Fruit fly (Drosophila melanogaster) whole organism, embryonic: ENCODE data around the gene Indy.
A peak's percentile ranks its signal among the peaks of the same experiment; 100 is the strongest.

Experiments
- Aef1 ChIP-seq: fragments of 200-800 bp; sonication (Bioruptor generic); IDR thresholded peaks from 3 replicates; pipeline ENCODE4 v1.3.6; 2022; ENCODE audit warnings: missing biosample characterization, missing genetic modification characterization
- B-H1 ChIP-seq: fragments of 200-800 bp; sonication (Bioruptor generic); IDR thresholded peaks from 3 replicates; pipeline ENCODE4 v1.3.6; 2022; ENCODE audit warnings: missing biosample characterization, missing genetic modification characterization
- BtbVII ChIP-seq: fragments of 200-800 bp; sonication (Bioruptor generic); optimal IDR thresholded peaks from 3 replicates; lab custom pipeline; 2017; ENCODE audit warnings: missing biosample characterization, mild to moderate bottlenecking, missing genetic modification characterization
- CG10274 ChIP-seq: fragments of 200-800 bp; sonication (Bioruptor generic); optimal IDR thresholded peaks from 3 replicates; lab custom pipeline; 2017; ENCODE audit warnings: missing biosample characterization, mild to moderate bottlenecking, missing genetic modification characterization
- CG10654 ChIP-seq: fragments of 200-800 bp; sonication (Bioruptor generic); optimal IDR thresholded peaks from 2 replicates; lab custom pipeline; 2016; ENCODE audit warnings: missing biosample characterization, missing genetic modification characterization
- CG1233 ChIP-seq: fragments of 200-800 bp; sonication (Bioruptor generic); optimal IDR thresholded peaks from 4 replicates; lab custom pipeline; 2018; ENCODE audit warnings: missing biosample characterization, mild to moderate bottlenecking, missing genetic modification characterization
- CG13424 ChIP-seq: fragments of 200-800 bp; sonication (Bioruptor generic); optimal IDR thresholded peaks from 2 replicates; lab custom pipeline; 2019; ENCODE audit warnings: missing biosample characterization, mild to moderate bottlenecking, missing genetic modification characterization, moderate library complexity
- CG17568 ChIP-seq: fragments of 200-800 bp; sonication (Bioruptor generic); optimal IDR thresholded peaks from 2 replicates; lab custom pipeline; 2018; ENCODE audit warnings: missing biosample characterization, mild to moderate bottlenecking, missing genetic modification characterization, moderate library complexity
- CG2678 ChIP-seq: fragments of 200-800 bp; sonication (Bioruptor generic); optimal IDR thresholded peaks from 3 replicates; lab custom pipeline; 2019; ENCODE audit warnings: missing biosample characterization, mild to moderate bottlenecking, missing genetic modification characterization, moderate library complexity
- CG30403 ChIP-seq: fragments of 200-800 bp; sonication (Bioruptor generic); optimal IDR thresholded peaks from 3 replicates; lab custom pipeline; 2016; ENCODE audit warnings: missing biosample characterization, missing genetic modification characterization
- CG30431 ChIP-seq: fragments of 200-800 bp; sonication (Bioruptor generic); optimal IDR thresholded peaks from 2 replicates; lab custom pipeline; 2017; ENCODE audit warnings: missing biosample characterization, missing genetic modification characterization
- CG31224 ChIP-seq: fragments of 200-800 bp; sonication (Bioruptor generic); IDR thresholded peaks from 2 replicates; pipeline ENCODE4 v1.3.6; 2022; ENCODE audit warnings: missing biosample characterization, missing genetic modification characterization
- CG32532 ChIP-seq: fragments of 200-800 bp; sonication (Bioruptor generic); IDR thresholded peaks from 2 replicates; pipeline ENCODE4 v1.3.6; 2022; ENCODE audit warnings: missing biosample characterization, missing genetic modification characterization
- CG3407 ChIP-seq: fragments of 200-800 bp; sonication (Bioruptor generic); optimal IDR thresholded peaks from 2 replicates; lab custom pipeline; 2018; ENCODE audit warnings: missing biosample characterization, mild to moderate bottlenecking, missing genetic modification characterization
- CG6813 ChIP-seq: fragments of 200-800 bp; sonication (Bioruptor generic); optimal IDR thresholded peaks from 2 replicates; lab custom pipeline; 2017; ENCODE audit warnings: missing biosample characterization, missing genetic modification characterization, mild to moderate bottlenecking, moderate library complexity, missing genetic modification reagents
- CG8359 ChIP-seq: fragments of 200-800 bp; sonication (Bioruptor generic); optimal IDR thresholded peaks from 2 replicates; lab custom pipeline; 2017; ENCODE audit warnings: missing biosample characterization, mild to moderate bottlenecking, missing genetic modification characterization, borderline replicate concordance
- Camta ChIP-seq: fragments of 200-800 bp; sonication (Bioruptor generic); optimal IDR thresholded peaks from 2 replicates; lab custom pipeline; 2016; ENCODE audit warnings: missing biosample characterization, missing genetic modification characterization
- CrebB ChIP-seq: fragments of 200-800 bp; sonication (Bioruptor generic); optimal IDR thresholded peaks from 3 replicates; lab custom pipeline; 2018; ENCODE audit warnings: missing biosample characterization, mild to moderate bottlenecking, missing genetic modification characterization
- Dbx ChIP-seq: fragments of 200-800 bp; sonication (Bioruptor generic); IDR thresholded peaks from 3 replicates; pipeline ENCODE4 v1.3.6; 2022; ENCODE audit warnings: missing biosample characterization, missing genetic modification characterization
- Deaf1 ChIP-seq: fragments of 200-800 bp; optimal IDR thresholded peaks from 3 replicates; lab custom pipeline; 2019; ENCODE audit warnings: missing biosample characterization, mild to moderate bottlenecking, missing genetic modification characterization, moderate library complexity
- Fer1 ChIP-seq: fragments of 200-800 bp; sonication (Bioruptor generic); optimal IDR thresholded peaks from 2 replicates; lab custom pipeline; 2017; ENCODE audit warnings: missing biosample characterization, mild to moderate bottlenecking, missing genetic modification characterization
- H2.0 ChIP-seq: fragments of 200-800 bp; sonication (Bioruptor generic); IDR thresholded peaks from 2 replicates; pipeline ENCODE4 v1.3.6; 2022; ENCODE audit warnings: missing biosample characterization, missing genetic modification characterization
- Hmr ChIP-seq: fragments of 200-800 bp; sonication (Bioruptor generic); optimal IDR thresholded peaks from 3 replicates; lab custom pipeline; 2017; ENCODE audit warnings: mild to moderate bottlenecking, missing biosample characterization, missing genetic modification reagents, missing genetic modification characterization
- Hmx ChIP-seq: fragments of 200-800 bp; sonication (Bioruptor generic); optimal IDR thresholded peaks from 2 replicates; lab custom pipeline; 2016; ENCODE audit warnings: missing biosample characterization, missing genetic modification characterization
- Hr51 ChIP-seq, 2 experiments: fragments of 200-800 bp; sonication (Bioruptor generic); optimal IDR thresholded peaks; 2 replicates in 1 of 2; 3 replicates in 1 of 2; lab custom pipeline; 2016 to 2018; ENCODE audit warnings: missing biosample characterization in 2 of 2, missing genetic modification characterization in 2 of 2, mild to moderate bottlenecking in 1 of 2, moderate library complexity in 1 of 2
- MBD-R2 ChIP-seq: fragments of 200-800 bp; sonication (Bioruptor generic); IDR thresholded peaks from 2 replicates; pipeline ENCODE4 v1.3.6; 2022; ENCODE audit warnings: missing biosample characterization, missing genetic modification characterization
- NC2β ChIP-seq: fragments of 200-800 bp; sonication (Bioruptor generic); optimal IDR thresholded peaks from 2 replicates; lab custom pipeline; 2016; ENCODE audit warnings: missing biosample characterization, missing genetic modification characterization
- Oaz ChIP-seq: fragments of 200-800 bp; sonication (Bioruptor generic); IDR thresholded peaks from 2 replicates; pipeline ENCODE4 v1.3.6; 2022; ENCODE audit warnings: missing biosample characterization, missing genetic modification characterization
- PHDP ChIP-seq: fragments of 200-800 bp; sonication (Bioruptor generic); optimal IDR thresholded peaks from 3 replicates; lab custom pipeline; 2018; ENCODE audit warnings: missing biosample characterization, mild to moderate bottlenecking, missing genetic modification characterization, moderate library complexity
- Sin3A ChIP-seq: fragments of >200 bp; optimal IDR thresholded peaks from 2 replicates; lab custom pipeline; 2018
- Sry-δ ChIP-seq: fragments of 200-800 bp; sonication (Bioruptor generic); optimal IDR thresholded peaks from 2 replicates; lab custom pipeline; 2016; ENCODE audit warnings: missing biosample characterization, missing genetic modification characterization
- Vsx1 ChIP-seq: fragments of 200-800 bp; sonication (Bioruptor generic); optimal IDR thresholded peaks from 2 replicates; lab custom pipeline; 2017; ENCODE audit warnings: missing biosample characterization, mild to moderate bottlenecking, missing genetic modification characterization, missing genetic modification reagents
- Xrp1 ChIP-seq: fragments of 200-800 bp; sonication (Bioruptor generic); IDR thresholded peaks from 2 replicates; pipeline ENCODE4 v1.3.6; 2022; ENCODE audit warnings: missing biosample characterization, missing genetic modification characterization
- ara ChIP-seq: fragments of 200-800 bp; sonication (Bioruptor generic); IDR thresholded peaks from 2 replicates; pipeline ENCODE4 v1.3.6; 2022; ENCODE audit warnings: missing biosample characterization, missing genetic modification characterization
- bbx ChIP-seq: fragments of 200-800 bp; sonication (Bioruptor generic); IDR thresholded peaks from 2 replicates; pipeline ENCODE4 v1.3.6; 2022; ENCODE audit warnings: missing biosample characterization, missing genetic modification characterization; ENCODE audit not compliant: partially characterized antibody
- cas ChIP-seq: fragments of 200-800 bp; sonication (Bioruptor generic); IDR thresholded peaks from 2 replicates; pipeline ENCODE4 v1.3.6; 2022; ENCODE audit warnings: missing biosample characterization, missing genetic modification characterization
- esg ChIP-seq: fragments of 200-800 bp; sonication (Bioruptor generic); conservative IDR thresholded peaks from 2 replicates; pipeline ENCODE4 v1.3.6; 2022; ENCODE audit warnings: missing biosample characterization, missing genetic modification characterization
- fd96Cb ChIP-seq: fragments of 200-800 bp; sonication (Bioruptor generic); optimal IDR thresholded peaks from 2 replicates; lab custom pipeline; 2018; ENCODE audit warnings: missing biosample characterization, mild to moderate bottlenecking, missing genetic modification characterization, moderate library complexity
- inv ChIP-seq: fragments of 200-800 bp; sonication (Bioruptor generic); IDR thresholded peaks from 2 replicates; pipeline ENCODE4 v1.3.6; 2022; ENCODE audit warnings: missing biosample characterization, missing genetic modification characterization; ENCODE audit not compliant: partially characterized antibody
- jumu ChIP-seq: fragments of 200-800 bp; sonication (Bioruptor generic); optimal IDR thresholded peaks from 3 replicates; lab custom pipeline; 2016; ENCODE audit warnings: missing biosample characterization, missing genetic modification characterization
- lab ChIP-seq: fragments of 200-800 bp; sonication (Bioruptor generic); optimal IDR thresholded peaks from 3 replicates; lab custom pipeline; 2017; ENCODE audit warnings: missing biosample characterization, missing genetic modification characterization, mild to moderate bottlenecking, moderate library complexity, missing genetic modification reagents
- luna ChIP-seq: fragments of 200-800 bp; sonication (Bioruptor generic); optimal IDR thresholded peaks from 2 replicates; lab custom pipeline; 2016; ENCODE audit warnings: missing biosample characterization, missing genetic modification characterization
- mld ChIP-seq: fragments of 200-800 bp; sonication (Bioruptor generic); IDR thresholded peaks from 3 replicates; pipeline ENCODE4 v1.3.6; 2022; ENCODE audit warnings: missing biosample characterization, missing genetic modification characterization; ENCODE audit not compliant: partially characterized antibody
- phol ChIP-seq: fragments of 200-800 bp; sonication (Bioruptor generic); optimal IDR thresholded peaks from 3 replicates; lab custom pipeline; 2018; ENCODE audit warnings: missing biosample characterization, mild to moderate bottlenecking, missing genetic modification characterization, moderate library complexity
- pita ChIP-seq: fragments of 200-800 bp; sonication (Bioruptor generic); optimal IDR thresholded peaks from 2 replicates; lab custom pipeline; 2017; ENCODE audit warnings: missing biosample characterization, mild to moderate bottlenecking, missing genetic modification characterization
- prd ChIP-seq, 3 experiments: fragments of >200 bp in 2 of 3; fragments of 200-800 bp in 1 of 3; sonication (Bioruptor generic) in 1 of 3; optimal IDR thresholded peaks in 2 of 3; IDR thresholded peaks in 1 of 3; 2 replicates in 2 of 3; 3 replicates in 1 of 3; pipeline versions ENCODE4 v1.3.6 to Lab custom; 2017 to 2022; ENCODE audit warnings: missing biosample characterization in 1 of 3, missing genetic modification characterization in 1 of 3
- seq ChIP-seq: fragments of 200-800 bp; sonication (Bioruptor generic); IDR thresholded peaks from 2 replicates; pipeline ENCODE4 v1.3.6; 2022; ENCODE audit warnings: missing biosample characterization, missing genetic modification characterization
- sob ChIP-seq: fragments of 200-800 bp; sonication (Bioruptor generic); IDR thresholded peaks from 2 replicates; pipeline ENCODE4 v1.3.6; 2022; ENCODE audit warnings: missing biosample characterization, missing genetic modification characterization
- unpg ChIP-seq: fragments of 200-800 bp; sonication (Bioruptor generic); optimal IDR thresholded peaks from 3 replicates; lab custom pipeline; 2018; ENCODE audit warnings: missing biosample characterization, mild to moderate bottlenecking, missing genetic modification characterization, moderate library complexity
- z ChIP-seq: fragments of 200-800 bp; sonication (Bioruptor generic); IDR thresholded peaks from 3 replicates; pipeline ENCODE4 v1.3.6; 2022; ENCODE audit warnings: missing biosample characterization, missing genetic modification characterization

Indy gene

DNA sequence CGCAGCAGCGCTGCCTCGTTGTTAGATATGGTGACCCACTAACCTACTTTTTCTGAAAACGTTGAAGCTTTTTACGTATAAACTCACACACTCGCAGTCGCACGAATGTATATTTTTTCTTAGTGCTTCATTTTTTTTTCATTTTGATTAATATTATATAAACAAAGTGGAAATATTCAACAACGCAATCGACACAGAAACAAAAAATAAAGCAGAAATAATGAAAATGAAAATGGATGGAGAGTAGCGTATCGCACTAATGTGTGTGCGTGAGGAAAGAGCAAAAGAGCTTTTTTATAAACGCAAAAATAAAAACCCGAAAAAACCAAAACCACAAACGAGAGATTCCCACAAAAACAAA, 60.0 kb downstream of the Indy start (continued):
- TF ChIP-seq CG10274 (GFP tag; lab: Kevin White, UChicago) = peak; percentile 21
- peak; percentile 15 for TF ChIP-seq CG30403 (GFP tag; lab: Kevin White, UChicago)
- TF ChIP-seq seq (GFP tag; lab: Robert Waterston, UW) = peak; percentile 26; the same call in 1 of the 2 replicates
- peak; percentile 29 for TF ChIP-seq Hmr
- TF ChIP-seq Xrp1 (GFP tag; lab: Robert Waterston, UW) = peak; percentile 36; the same call in 1 of the 2 replicates
- no peak for TF ChIP-seq Vsx1 (GFP tag; lab: Kevin White, UChicago)
- no peak for TF ChIP-seq bbx
- peak; percentile 12 for TF ChIP-seq fd96Cb
- TF ChIP-seq Oaz (GFP tag; lab: Robert Waterston, UW) = no peak; the same call in 1 of the 2 replicates
- peak; percentile 4 for TF ChIP-seq Camta (GFP tag; lab: Kevin White, UChicago)
- TF ChIP-seq CrebB = no peak
- TF ChIP-seq CG30431 (GFP tag; lab: Kevin White, UChicago) = no peak
- no peak for TF ChIP-seq pita
- no peak for TF ChIP-seq Hmx (GFP tag; lab: Kevin White, UChicago)
- peak; percentile 27; the same call in 1 of the 3 replicates for TF ChIP-seq Aef1 (GFP tag; lab: Robert Waterston, UW)
- no peak for TF ChIP-seq Sin3A (lab: Kevin White, UChicago)
- no peak for TF ChIP-seq z (GFP tag; lab: Robert Waterston, UW)
- no peak for TF ChIP-seq inv (GFP tag; lab: Robert Waterston, UW)
- no peak for TF ChIP-seq CG1233 (GFP tag; lab: Kevin White, UChicago)
- TF ChIP-seq unpg = peak; percentile 59
- no peak for TF ChIP-seq MBD-R2 (GFP tag; lab: Robert Waterston, UW)
- TF ChIP-seq CG3407 = peak; percentile 13
- TF ChIP-seq lab (GFP tag; lab: Kevin White, UChicago) = peak; percentile 63
- peak; percentile 47 for TF ChIP-seq esg (GFP tag; lab: Robert Waterston, UW)
- TF ChIP-seq H2.0 = peak; percentile 49
- TF ChIP-seq CG8359 = no peak
- TF ChIP-seq mld (GFP tag; lab: Robert Waterston, UW) = no peak
- 0 out of 2 replicates have a peak, but pooled peaks have one; percentile 37 for TF ChIP-seq sob (GFP tag; lab: Robert Waterston, UW)
- no peak for TF ChIP-seq CG10654 (GFP tag; lab: Kevin White, UChicago)
- peak; percentile 43; the same call in 2 of the 3 replicates for TF ChIP-seq B-H1 (GFP tag; lab: Robert Waterston, UW)
- peak; percentile 12 for TF ChIP-seq BtbVII (GFP tag; lab: Kevin White, UChicago)
- no peak for TF ChIP-seq jumu (GFP tag; lab: Kevin White, UChicago)
- no peak for TF ChIP-seq CG6813 (GFP tag; lab: Kevin White, UChicago)
- TF ChIP-seq Deaf1 = no peak
- TF ChIP-seq NC2β (GFP tag; lab: Kevin White, UChicago) = no peak
- TF ChIP-seq Dbx (GFP tag; lab: Robert Waterston, UW) = no peak; the same call in 2 of the 3 replicates
- TF ChIP-seq Hr51 (GFP tag; optimal IDR thresholded peaks at IDR 0.05; lab: Kevin White, UChicago) = peak; percentile 9 to 67
- TF ChIP-seq ara (GFP tag; lab: Robert Waterston, UW) = no peak; the same call in 1 of the 2 replicates
- no peak for TF ChIP-seq CG31224 (GFP tag; lab: Robert Waterston, UW)
- TF ChIP-seq CG17568 (GFP tag; lab: Kevin White, UChicago) = no peak
- TF ChIP-seq luna (GFP tag; lab: Kevin White, UChicago) = no peak
- peak; percentile 17 for TF ChIP-seq PHDP (tag; lab: Kevin White, UChicago)
- TF ChIP-seq CG32532 (GFP tag; lab: Robert Waterston, UW) = no peak; the same call in 1 of the 2 replicates
- peak; percentile 52 for TF ChIP-seq CG2678 (tag; lab: Kevin White, UChicago)
- TF ChIP-seq Fer1 (GFP tag; lab: Kevin White, UChicago) = peak; percentile 35
- no peak for TF ChIP-seq cas
- TF ChIP-seq prd (optimal IDR thresholded peaks at IDR 0.05; lab: Kevin White, UChicago) = no peak
- TF ChIP-seq prd (GFP tag; IDR thresholded peaks at IDR 0.05; lab: Robert Waterston, UW) = peak; percentile 46; the same call in 1 of the 3 replicates
- no peak for TF ChIP-seq Sry-δ (GFP tag; lab: Kevin White, UChicago)
- peak; percentile 8 for TF ChIP-seq phol (tag; lab: Kevin White, UChicago)
- TF ChIP-seq CG13424 (tag; lab: Kevin White, UChicago) = peak; percentile 36
